Worm (Caenorhabditis elegans): ENCODE measurements around the gene npr-1.

The npr-1 gene

ce11 chrX:4794062-4794461 lies 24.3 kb upstream of the npr-1 start:
- no peak for TF ChIP-seq sptf-2 (GFP tag; optimal IDR thresholded peaks at IDR 0.05)
- peak; percentile 51 for TF ChIP-seq nhr-90 (tag; optimal IDR thresholded peaks at IDR 0.05)
- TF ChIP-seq T07F8.4 (tag; optimal IDR thresholded peaks at IDR 0.05): no peak
- TF ChIP-seq aptf-3 (GFP tag; IDR thresholded peaks at IDR 0.05): no peak
- TF ChIP-seq lin-40 (tag; optimal IDR thresholded peaks at IDR 0.05): peak; percentile 5
- no peak for TF ChIP-seq F10E7.11 (tag; optimal IDR thresholded peaks at IDR 0.05)
- TF ChIP-seq ceh-40 (GFP tag; IDR thresholded peaks at IDR 0.05): no peak
- no peak for TF ChIP-seq ceh-79 (tag; optimal IDR thresholded peaks at IDR 0.05)
- TF ChIP-seq ztf-22 (GFP tag; optimal IDR thresholded peaks at IDR 0.05): peak; percentile 89
- no peak for TF ChIP-seq tbx-9 (tag; optimal IDR thresholded peaks at IDR 0.05; ENCODE audit: borderline replicate concordance)
- TF ChIP-seq tlf-1 (GFP tag; optimal IDR thresholded peaks at IDR 0.05): peak; percentile 12
- no peak for TF ChIP-seq snpc-1.1 (tag; optimal IDR thresholded peaks at IDR 0.05; ENCODE audit: insufficient read depth)
- peak in 1 of 2 experiments; percentile 72 for TF ChIP-seq let-607 (tag; optimal IDR thresholded peaks at IDR 0.05)
- TF ChIP-seq B0261.1 (tag; optimal IDR thresholded peaks at IDR 0.05): no peak
- TF ChIP-seq mxl-1 (tag; optimal IDR thresholded peaks at IDR 0.05): no peak
- TF ChIP-seq ceh-100 (GFP tag; IDR thresholded peaks at IDR 0.05): no peak
- peak; percentile 36 for TF ChIP-seq madf-10 (tag; optimal IDR thresholded peaks at IDR 0.05)
- TF ChIP-seq lir-1 (GFP tag; conservative IDR thresholded peaks at IDR 0.05): peak; percentile 22; the same call in 1 of the 2 replicates
- TF ChIP-seq B0336.3 (GFP tag; IDR thresholded peaks at IDR 0.05): peak; percentile 68
- no peak for TF ChIP-seq zfh-2 (GFP tag; conservative IDR thresholded peaks at IDR 0.05)
- TF ChIP-seq lsl-1 (GFP tag; optimal IDR thresholded peaks at IDR 0.05): no peak
- TF ChIP-seq ceh-58 (GFP tag; IDR thresholded peaks at IDR 0.05): no peak
- TF ChIP-seq atf-7 (tag; optimal IDR thresholded peaks at IDR 0.05): peak; percentile 79
- peak; percentile 65; the same call in 1 of the 2 replicates for TF ChIP-seq nfyb-1 (GFP tag; IDR thresholded peaks at IDR 0.05)
- no peak for TF ChIP-seq ztf-28 (GFP tag; IDR thresholded peaks at IDR 0.05)
- TF ChIP-seq ama-1 (optimal IDR thresholded peaks at IDR 0.05): no peak
- TF ChIP-seq ama-1 (GFP tag; optimal IDR thresholded peaks at IDR 0.05): no peak
- no peak for TF ChIP-seq snpc-1.3 (tag; optimal IDR thresholded peaks at IDR 0.05; ENCODE audit: insufficient read depth)
- TF ChIP-seq mcd-1 (GFP tag; IDR thresholded peaks at IDR 0.05): no peak
- peak; percentile 96 for TF ChIP-seq nhr-80 (tag; optimal IDR thresholded peaks at IDR 0.05)
- no peak for TF ChIP-seq Y95B8A.8 (GFP tag; IDR thresholded peaks at IDR 0.05)
- no peak for TF ChIP-seq zim-3 (tag; optimal IDR thresholded peaks at IDR 0.05)
- TF ChIP-seq egl-44 (GFP tag; IDR thresholded peaks at IDR 0.05): 0 out of 2 replicates have a peak, but pooled peaks have one; percentile 28
- no peak for TF ChIP-seq snpc-4 (GFP tag; optimal IDR thresholded peaks at IDR 0.05)
- no peak for TF ChIP-seq snpc-4 (tag; optimal IDR thresholded peaks at IDR 0.05)
- no peak for TF ChIP-seq let-526 (GFP tag; IDR thresholded peaks at IDR 0.05)
- TF ChIP-seq unc-130 (GFP tag; optimal IDR thresholded peaks at IDR 0.05): no peak
- no peak for TF ChIP-seq D2030.7 (GFP tag; IDR thresholded peaks at IDR 0.05)
- no peak for TF ChIP-seq ceh-27 (GFP tag; optimal IDR thresholded peaks at IDR 0.05)
- TF ChIP-seq sea-2 (GFP tag; IDR thresholded peaks at IDR 0.05): no peak
- no peak for TF ChIP-seq hmg-20 (GFP tag; IDR thresholded peaks at IDR 0.05)
- no peak for TF ChIP-seq dpff-1 (tag; optimal IDR thresholded peaks at IDR 0.05)
- TF ChIP-seq ZK185.1 (tag; optimal IDR thresholded peaks at IDR 0.05; ENCODE audit: poor library complexity, severe bottlenecking): peak; percentile 2
- TF ChIP-seq lin-35 (GFP tag; optimal IDR thresholded peaks at IDR 0.05): no peak
- TF ChIP-seq F39B2.1 (GFP tag; IDR thresholded peaks at IDR 0.05): no peak
- no peak for TF ChIP-seq hlh-12 (tag; optimal IDR thresholded peaks at IDR 0.05)
- no peak for TF ChIP-seq ztf-26 (tag; optimal IDR thresholded peaks at IDR 0.05)
- no peak for TF ChIP-seq attf-6 (GFP tag; IDR thresholded peaks at IDR 0.05)
- TF ChIP-seq cebp-1 (GFP tag; IDR thresholded peaks at IDR 0.05): 0 out of 2 replicates have a peak, but pooled peaks have one; percentile 23
- peak; percentile 65 for TF ChIP-seq cebp-1 (tag; optimal IDR thresholded peaks at IDR 0.05)
